Worm (Caenorhabditis elegans) whole organism, mixed stage, embryonic: ENCODE measurements around the gene rme-6.

ENCODE experiments used
- M03D4.4 ChIP-seq: sonication (generic microtip); optimal IDR thresholded peaks from 2 replicates; lab custom pipeline; 2017; ENCODE audit warnings: mild to moderate bottlenecking, missing genetic modification characterization, missing compliant biosample characterization
- bed-3 ChIP-seq: fragments of 200-800 bp; sonication (Bioruptor generic); optimal IDR thresholded peaks from 3 replicates; lab custom pipeline; 2018; ENCODE audit warnings: mild to moderate bottlenecking, missing genetic modification characterization, moderate library complexity, missing compliant biosample characterization
- blmp-1 ChIP-seq: fragments of 150-350 bp; optimal IDR thresholded peaks from 2 replicates; lab custom pipeline; 2014; ENCODE audit warnings: missing biosample characterization, missing genetic modification characterization
- ceh-39 ChIP-seq: fragments of 150-350 bp; optimal IDR thresholded peaks from 2 replicates; lab custom pipeline; 2014; ENCODE audit warnings: missing biosample characterization, missing genetic modification characterization
- ceh-43 ChIP-seq: fragments of 200-800 bp; sonication (Bioruptor generic); optimal IDR thresholded peaks from 2 replicates; lab custom pipeline; 2018; ENCODE audit warnings: mild to moderate bottlenecking, missing genetic modification characterization, moderate library complexity, missing compliant biosample characterization
- ces-1 ChIP-seq: fragments of 150-350 bp; optimal IDR thresholded peaks from 2 replicates; lab custom pipeline; 2014; ENCODE audit warnings: missing biosample characterization, missing genetic modification reagents, missing genetic modification characterization
- cnd-1 ChIP-seq: fragments of 200-800 bp; sonication (Bioruptor generic); optimal IDR thresholded peaks from 2 replicates; lab custom pipeline; 2018; ENCODE audit warnings: mild to moderate bottlenecking, missing genetic modification characterization, missing compliant biosample characterization
- drap-1 ChIP-seq: fragments of 200-800 bp; sonication (Bioruptor generic); optimal IDR thresholded peaks from 3 replicates; lab custom pipeline; 2018; ENCODE audit warnings: mild to moderate bottlenecking, missing genetic modification characterization, missing compliant biosample characterization
- elt-1 ChIP-seq: sonication (generic microtip); optimal IDR thresholded peaks from 2 replicates; lab custom pipeline; 2017; ENCODE audit warnings: missing genetic modification characterization, mild to moderate bottlenecking, missing compliant biosample characterization, antibody characterized with exemption, moderate library complexity, borderline replicate concordance; ENCODE audit not compliant: insufficient read depth
- flh-1 ChIP-seq: fragments of 200-800 bp; sonication (Bioruptor generic); optimal IDR thresholded peaks from 2 replicates; lab custom pipeline; 2018; ENCODE audit warnings: mild to moderate bottlenecking, missing genetic modification characterization, moderate library complexity, missing compliant biosample characterization
- ham-2 ChIP-seq: fragments of 200-800 bp; sonication (Bioruptor generic); optimal IDR thresholded peaks from 2 replicates; lab custom pipeline; 2018; ENCODE audit warnings: mild to moderate bottlenecking, missing genetic modification characterization, missing compliant biosample characterization
- hlh-1 ChIP-seq: fragments of 150-350 bp; optimal IDR thresholded peaks from 2 replicates; lab custom pipeline; 2014; ENCODE audit warnings: missing biosample characterization, missing genetic modification reagents, missing genetic modification characterization
- lin-13 ChIP-seq: fragments of 150-350 bp; optimal IDR thresholded peaks from 2 replicates; lab custom pipeline; 2014; ENCODE audit warnings: missing biosample characterization, missing genetic modification characterization
- lin-32 ChIP-seq: fragments of 200-800 bp; sonication (Bioruptor generic); optimal IDR thresholded peaks from 2 replicates; lab custom pipeline; 2018; ENCODE audit warnings: mild to moderate bottlenecking, missing genetic modification characterization, missing compliant biosample characterization
- lsy-2 ChIP-seq: fragments of 150-350 bp; optimal IDR thresholded peaks from 2 replicates; lab custom pipeline; 2014; ENCODE audit warnings: missing biosample characterization, missing genetic modification characterization
- mep-1 ChIP-seq: fragments of 150-350 bp; optimal IDR thresholded peaks from 2 replicates; lab custom pipeline; 2017; ENCODE audit warnings: missing biosample characterization, missing genetic modification reagents, missing genetic modification characterization, inconsistent platforms
- mls-2 ChIP-seq: sonication (generic microtip); optimal IDR thresholded peaks from 2 replicates; lab custom pipeline; 2016; ENCODE audit warnings: mild to moderate bottlenecking, missing genetic modification characterization, moderate library complexity, missing compliant biosample characterization
- nhr-12 ChIP-seq: fragments of 150-350 bp; optimal IDR thresholded peaks from 2 replicates; lab custom pipeline; 2014; ENCODE audit warnings: missing biosample characterization, missing genetic modification characterization
- nhr-2 ChIP-seq: fragments of 150-350 bp; optimal IDR thresholded peaks from 2 replicates; lab custom pipeline; 2014; ENCODE audit warnings: missing biosample characterization, missing genetic modification characterization
- nhr-76 ChIP-seq: sonication (generic microtip); optimal IDR thresholded peaks from 2 replicates; lab custom pipeline; 2017; ENCODE audit warnings: missing biosample characterization, missing genetic modification characterization
- pha-4 ChIP-seq: fragments of 150-350 bp; optimal IDR thresholded peaks from 2 replicates; lab custom pipeline; 2018; ENCODE audit warnings: missing biosample characterization, missing genetic modification reagents, missing genetic modification characterization
- sem-2 ChIP-seq: fragments of 200-800 bp; sonication (Bioruptor generic); optimal IDR thresholded peaks from 2 replicates; lab custom pipeline; 2018; ENCODE audit warnings: mild to moderate bottlenecking, missing genetic modification characterization, missing compliant biosample characterization
- sptf-1 ChIP-seq: sonication (generic microtip); optimal IDR thresholded peaks from 2 replicates; lab custom pipeline; 2017; ENCODE audit warnings: mild to moderate bottlenecking, missing genetic modification characterization, moderate library complexity, missing compliant biosample characterization
- tbx-8 ChIP-seq: fragments of 200-800 bp; sonication (Bioruptor generic); optimal IDR thresholded peaks from 2 replicates; lab custom pipeline; 2018; ENCODE audit warnings: mild to moderate bottlenecking, missing genetic modification characterization, moderate library complexity, missing compliant biosample characterization
- unc-120 ChIP-seq: sonication (generic microtip); optimal IDR thresholded peaks from 2 replicates; lab custom pipeline; 2017; ENCODE audit warnings: missing genetic modification characterization, missing compliant biosample characterization; ENCODE audit not compliant: poor library complexity, severe bottlenecking
- unc-62 ChIP-seq: fragments of 150-350 bp; optimal IDR thresholded peaks from 2 replicates; lab custom pipeline; 2014; ENCODE audit warnings: missing biosample characterization, missing genetic modification reagents, missing genetic modification characterization
- zip-8 ChIP-seq: fragments of 150-350 bp; optimal IDR thresholded peaks from 2 replicates; lab custom pipeline; 2014; ENCODE audit warnings: missing biosample characterization, missing genetic modification characterization
- ztf-11 ChIP-seq: fragments of 150-350 bp; optimal IDR thresholded peaks from 2 replicates; lab custom pipeline; 2014; ENCODE audit warnings: missing biosample characterization, missing genetic modification characterization

Gene rme-6

ce11 chrX:1060705-1061104 lies 36.2 kb upstream of the rme-6 start:
- TF ChIP-seq ces-1 (GFP tag; lab: Kevin White, UChicago) (peak; percentile 64), ham-2 (GFP tag; lab: Kevin White, UChicago) (no peak), lin-32 (GFP tag; lab: Kevin White, UChicago) (no peak)

ce11 chrX:1062403-1063073 lies 34.4 kb upstream of the rme-6 start, which contains the start of gene unc-1:
unc-1 (minus strand) TSS chrX:1062453.
- TF ChIP-seq mep-1 (tag; lab: Kevin White, UChicago): peak; percentile 7
- no peak for TF ChIP-seq lin-13
- no peak for TF ChIP-seq nhr-76 (tag; lab: Kevin White, UChicago)
- TF ChIP-seq elt-1 (tag; lab: Kevin White, UChicago): no peak
- TF ChIP-seq unc-120 (tag; lab: Kevin White, UChicago): peak; percentile 11
- peak; percentile 95 for TF ChIP-seq ces-1 (GFP tag; lab: Kevin White, UChicago)
- TF ChIP-seq M03D4.4 (tag; lab: Kevin White, UChicago): no peak

ce11 chrX:1064064-1064463 lies 32.9 kb upstream of the rme-6 start:
- peak; percentile 34 for TF ChIP-seq unc-62
- peak; percentile 62 for TF ChIP-seq ces-1 (GFP tag; lab: Kevin White, UChicago)
- no peak for TF ChIP-seq cnd-1
- peak; percentile 23 for TF ChIP-seq mls-2 (tag; lab: Kevin White, UChicago)
- TF ChIP-seq drap-1 (GFP tag; lab: Kevin White, UChicago): peak; percentile 31
- TF ChIP-seq unc-120 (tag; lab: Kevin White, UChicago): peak; percentile 70
- no peak for TF ChIP-seq nhr-76 (tag; lab: Kevin White, UChicago)
- TF ChIP-seq tbx-8 (GFP tag; lab: Kevin White, UChicago): no peak
- TF ChIP-seq sptf-1 (tag; lab: Kevin White, UChicago): peak; percentile 54
- peak; percentile 0 for TF ChIP-seq lsy-2
- TF ChIP-seq ceh-39 (tag; lab: Kevin White, UChicago): no peak
- TF ChIP-seq hlh-1: peak; percentile 36

- peak; percentile 13 for TF ChIP-seq cnd-1
- peak; percentile 76 for TF ChIP-seq lin-32 (GFP tag; lab: Kevin White, UChicago)
- no peak for TF ChIP-seq ztf-11
These were observed 28.0 kb upstream of the rme-6 start, which contains the start of gene mksr-1 for ce11 chrX:1068986-1069385. mksr-1 (minus strand) TSS chrX:1069129.

- TF ChIP-seq blmp-1 (tag; lab: Kevin White, UChicago): no peak
- TF ChIP-seq zip-8 (tag; lab: Kevin White, UChicago): no peak
- no peak for TF ChIP-seq ceh-43 (GFP tag; lab: Kevin White, UChicago)
- TF ChIP-seq ceh-39 (tag; lab: Kevin White, UChicago): no peak
These were observed 24.8 kb upstream of the rme-6 start, which contains the start of gene lim-6 for ce11 chrX:1072152-1072551. lim-6 (plus strand) TSS chrX:1072452.

ce11 chrX:1080549-1080948 lies 16.4 kb upstream of the rme-6 start, which contains the start of gene pfn-3:
pfn-3 (minus strand) TSS chrX:1080649.
- peak; percentile 33 for TF ChIP-seq hlh-1
- peak; percentile 14 for TF ChIP-seq unc-62
- no peak for TF ChIP-seq blmp-1 (tag; lab: Kevin White, UChicago)
- TF ChIP-seq unc-120 (tag; lab: Kevin White, UChicago): peak; percentile 45

- TF ChIP-seq hlh-1 (peak; percentile 37), nhr-12 (tag; lab: Kevin White, UChicago) (no peak), nhr-2 (no peak), bed-3 (GFP tag; lab: Kevin White, UChicago) (no peak), sem-2 (GFP tag; lab: Kevin White, UChicago) (no peak), flh-1 (GFP tag; lab: Kevin White, UChicago) (no peak), mep-1 (tag; lab: Kevin White, UChicago) (peak; percentile 24), unc-62 (peak; percentile 64), elt-1 (tag; lab: Kevin White, UChicago) (no peak), unc-120 (tag; lab: Kevin White, UChicago) (peak; percentile 95), M03D4.4 (tag; lab: Kevin White, UChicago) (peak; percentile 45), drap-1 (GFP tag; lab: Kevin White, UChicago) (peak; percentile 30), pha-4 (tag; lab: Kevin White, UChicago) (no peak), blmp-1 (tag; lab: Kevin White, UChicago) (no peak)
- TF ChIP-seq, all 35 proteins: peak for 6
These were observed 15.0 kb upstream of the rme-6 start for ce11 chrX:1081927-1082326.
